Fruit fly (Drosophila melanogaster) whole organism, embryonic: Measurements from ENCODE around the gene CG17190.
A peak's percentile ranks its signal among the peaks of the same experiment; 100 is the strongest.

Experiments
- Asciz ChIP-seq: fragments of 200-800 bp; sonication (Bioruptor generic); optimal IDR thresholded peaks from 2 replicates; lab custom pipeline; 2017; ENCODE audit warnings: missing biosample characterization, mild to moderate bottlenecking, missing genetic modification characterization, missing genetic modification reagents
- CG12104 ChIP-seq: fragments of 200-800 bp; sonication (Bioruptor generic); optimal IDR thresholded peaks from 3 replicates; lab custom pipeline; 2016; ENCODE audit warnings: missing biosample characterization, missing genetic modification characterization
- CG12236 ChIP-seq: fragments of 200-800 bp; sonication (Bioruptor generic); optimal IDR thresholded peaks from 2 replicates; lab custom pipeline; 2016; ENCODE audit warnings: missing biosample characterization, missing genetic modification characterization
- CG1233 ChIP-seq: fragments of 200-800 bp; sonication (Bioruptor generic); optimal IDR thresholded peaks from 4 replicates; lab custom pipeline; 2018; ENCODE audit warnings: missing biosample characterization, mild to moderate bottlenecking, missing genetic modification characterization
- CG14014 ChIP-seq: fragments of 200-800 bp; sonication (Bioruptor generic); IDR thresholded peaks from 2 replicates; pipeline ENCODE4 v1.3.6; 2022; ENCODE audit warnings: missing biosample characterization, missing genetic modification characterization
- CG15514 ChIP-seq: fragments of 200-800 bp; sonication (Bioruptor generic); optimal IDR thresholded peaks from 3 replicates; lab custom pipeline; 2017; ENCODE audit warnings: missing biosample characterization, missing genetic modification characterization, mild to moderate bottlenecking, moderate library complexity, missing genetic modification reagents
- CG15601 ChIP-seq: fragments of 200-800 bp; sonication (Bioruptor generic); optimal IDR thresholded peaks from 3 replicates; lab custom pipeline; 2019; ENCODE audit warnings: missing biosample characterization, mild to moderate bottlenecking, missing genetic modification characterization, moderate library complexity
- CG16863 ChIP-seq: fragments of 200-800 bp; sonication (Bioruptor generic); optimal IDR thresholded peaks from 3 replicates; lab custom pipeline; 2016; ENCODE audit warnings: missing biosample characterization, missing genetic modification characterization
- CG18011 ChIP-seq: fragments of 200-800 bp; sonication (Bioruptor generic); optimal IDR thresholded peaks from 2 replicates; lab custom pipeline; 2017; ENCODE audit warnings: missing biosample characterization, missing genetic modification characterization, mild to moderate bottlenecking, moderate library complexity, missing genotype
- CG18764 ChIP-seq: fragments of 200-800 bp; sonication (Bioruptor generic); optimal IDR thresholded peaks from 3 replicates; lab custom pipeline; 2016; ENCODE audit warnings: missing biosample characterization, missing genetic modification characterization
- CG2678 ChIP-seq: fragments of 200-800 bp; sonication (Bioruptor generic); optimal IDR thresholded peaks from 3 replicates; lab custom pipeline; 2019; ENCODE audit warnings: missing biosample characterization, mild to moderate bottlenecking, missing genetic modification characterization, moderate library complexity
- CG31441 ChIP-seq: fragments of 200-800 bp; sonication (Bioruptor generic); IDR thresholded peaks from 2 replicates; pipeline ENCODE4 v1.3.6; 2022; ENCODE audit warnings: missing biosample characterization, missing genetic modification characterization
- CG34376 ChIP-seq: fragments of 200-800 bp; sonication (Bioruptor generic); optimal IDR thresholded peaks from 2 replicates; lab custom pipeline; 2018; ENCODE audit warnings: missing biosample characterization, mild to moderate bottlenecking, missing genetic modification characterization
- CG3726 ChIP-seq: fragments of 200-800 bp; sonication (Bioruptor generic); IDR thresholded peaks from 3 replicates; pipeline ENCODE4, ENCODE4 v1.3.6; 2022; ENCODE audit warnings: missing biosample characterization, missing genetic modification characterization
- CG3995 ChIP-seq: fragments of 200-800 bp; sonication (Bioruptor generic); optimal IDR thresholded peaks from 3 replicates; lab custom pipeline; 2016; ENCODE audit warnings: missing biosample characterization, missing genetic modification characterization
- CG43689 ChIP-seq: fragments of 200-800 bp; sonication (Bioruptor generic); IDR thresholded peaks from 2 replicates; pipeline ENCODE4 v1.3.6; 2022; ENCODE audit warnings: missing biosample characterization, missing genetic modification characterization
- CG9437 ChIP-seq: fragments of 200-800 bp; sonication (Bioruptor generic); optimal IDR thresholded peaks from 2 replicates; lab custom pipeline; 2018; ENCODE audit warnings: missing biosample characterization, mild to moderate bottlenecking, missing genetic modification characterization
- CG9876 ChIP-seq: fragments of 200-800 bp; sonication (Bioruptor generic); optimal IDR thresholded peaks from 2 replicates; lab custom pipeline; 2016; ENCODE audit warnings: missing biosample characterization, missing genetic modification characterization
- Doc2 ChIP-seq: fragments of 200-800 bp; sonication (Bioruptor generic); IDR thresholded peaks from 2 replicates; pipeline ENCODE4 v1.3.6; 2022; ENCODE audit warnings: missing biosample characterization, missing genetic modification characterization
- Doc3 ChIP-seq: fragments of 200-800 bp; sonication (Bioruptor generic); IDR thresholded peaks from 3 replicates; pipeline ENCODE4 v1.3.6; 2022; ENCODE audit warnings: missing biosample characterization, missing genetic modification characterization; ENCODE audit not compliant: partially characterized antibody
- Fer3 ChIP-seq: fragments of 200-800 bp; sonication (Bioruptor generic); optimal IDR thresholded peaks from 2 replicates; lab custom pipeline; 2018; ENCODE audit warnings: missing biosample characterization, mild to moderate bottlenecking, missing genetic modification characterization, moderate library complexity
- Hey ChIP-seq: fragments of 200-800 bp; sonication (Bioruptor generic); optimal IDR thresholded peaks from 3 replicates; lab custom pipeline; 2018; ENCODE audit warnings: missing biosample characterization, mild to moderate bottlenecking, missing genetic modification characterization
- Hsf ChIP-seq: fragments of 200-800 bp; sonication (Bioruptor generic); optimal IDR thresholded peaks from 3 replicates; lab custom pipeline; 2016; ENCODE audit warnings: missing biosample characterization, missing genetic modification characterization
- Kr ChIP-seq: fragments of 200-800 bp; sonication (Bioruptor generic); optimal IDR thresholded peaks from 2 replicates; lab custom pipeline; 2017; ENCODE audit warnings: missing biosample characterization, mild to moderate bottlenecking, missing genetic modification characterization
- Nf-YA ChIP-seq: fragments of 200-800 bp; sonication (Bioruptor generic); IDR thresholded peaks from 2 replicates; pipeline ENCODE4 v1.3.6; 2022; ENCODE audit warnings: missing biosample characterization, missing genetic modification characterization
- Rfx ChIP-seq: fragments of 200-800 bp; sonication (Bioruptor generic); IDR thresholded peaks from 2 replicates; pipeline ENCODE4 v1.3.6; 2022; ENCODE audit warnings: missing biosample characterization, missing genetic modification characterization
- Side ChIP-seq: fragments of 200-800 bp; sonication (Bioruptor generic); optimal IDR thresholded peaks from 2 replicates; lab custom pipeline; 2016; ENCODE audit warnings: missing biosample characterization, missing genetic modification characterization
- Six4 ChIP-seq: fragments of 200-800 bp; sonication (Bioruptor generic); optimal IDR thresholded peaks from 2 replicates; lab custom pipeline; 2016; ENCODE audit warnings: missing biosample characterization, missing genetic modification characterization
- Sox100B ChIP-seq: fragments of 200-800 bp; sonication (Bioruptor generic); optimal IDR thresholded peaks from 3 replicates; lab custom pipeline; 2018; ENCODE audit warnings: missing biosample characterization, mild to moderate bottlenecking, missing genetic modification characterization
- TFAM ChIP-seq: fragments of 200-800 bp; sonication (Bioruptor generic); optimal IDR thresholded peaks from 2 replicates; lab custom pipeline; 2017; ENCODE audit warnings: missing biosample characterization, missing genetic modification characterization, inconsistent platforms
- abd-A ChIP-seq: fragments of 200-800 bp; sonication (Bioruptor generic); optimal IDR thresholded peaks from 3 replicates; lab custom pipeline; 2019; ENCODE audit warnings: missing biosample characterization, mild to moderate bottlenecking, missing genetic modification characterization, moderate library complexity
- ci ChIP-seq: fragments of 200-800 bp; sonication (Bioruptor generic); IDR thresholded peaks from 3 replicates; pipeline ENCODE4 v1.3.6; 2022; ENCODE audit warnings: missing biosample characterization, missing genetic modification characterization
- crol ChIP-seq: fragments of 200-800 bp; sonication (Bioruptor generic); IDR thresholded peaks from 2 replicates; pipeline ENCODE4 v1.3.6; 2022; ENCODE audit warnings: missing biosample characterization, missing genetic modification characterization
- danr ChIP-seq: fragments of 200-800 bp; sonication (Bioruptor generic); IDR thresholded peaks from 2 replicates; pipeline ENCODE4 v1.3.6; 2022; ENCODE audit warnings: missing biosample characterization, missing genetic modification characterization
- dati ChIP-seq: fragments of 200-800 bp; sonication (Bioruptor generic); IDR thresholded peaks from 2 replicates; pipeline ENCODE4 v1.3.6; 2022; ENCODE audit warnings: missing biosample characterization, missing genetic modification characterization
- dpn ChIP-seq, 2 experiments: fragments of 200-800 bp; sonication (Bioruptor generic); optimal IDR thresholded peaks; 3 replicates each; lab custom pipeline; 2016; ENCODE audit warnings: missing biosample characterization in 2 of 2, missing genetic modification characterization in 2 of 2
- ewg ChIP-seq: fragments of 200-800 bp; sonication (Bioruptor generic); optimal IDR thresholded peaks from 3 replicates; lab custom pipeline; 2017; ENCODE audit warnings: mild to moderate bottlenecking, missing biosample characterization, missing genetic modification reagents, missing genetic modification characterization
- fd3F ChIP-seq: fragments of 200-800 bp; sonication (Bioruptor generic); optimal IDR thresholded peaks from 2 replicates; lab custom pipeline; 2018; ENCODE audit warnings: missing biosample characterization, mild to moderate bottlenecking, missing genetic modification characterization, moderate library complexity
- gro ChIP-seq: fragments of 200-800 bp; sonication (Bioruptor generic); optimal IDR thresholded peaks from 2 replicates; lab custom pipeline; 2016; ENCODE audit warnings: missing biosample characterization, missing genetic modification characterization
- hbn ChIP-seq: fragments of 200-800 bp; sonication (Bioruptor generic); IDR thresholded peaks from 2 replicates; pipeline ENCODE4 v1.3.6; 2022; ENCODE audit warnings: missing biosample characterization, missing genetic modification characterization; ENCODE audit not compliant: partially characterized antibody
- inv ChIP-seq: fragments of 200-800 bp; sonication (Bioruptor generic); IDR thresholded peaks from 2 replicates; pipeline ENCODE4 v1.3.6; 2022; ENCODE audit warnings: missing biosample characterization, missing genetic modification characterization; ENCODE audit not compliant: partially characterized antibody
- jumu ChIP-seq: fragments of 200-800 bp; sonication (Bioruptor generic); optimal IDR thresholded peaks from 3 replicates; lab custom pipeline; 2016; ENCODE audit warnings: missing biosample characterization, missing genetic modification characterization
- luna ChIP-seq: fragments of 200-800 bp; sonication (Bioruptor generic); optimal IDR thresholded peaks from 2 replicates; lab custom pipeline; 2016; ENCODE audit warnings: missing biosample characterization, missing genetic modification characterization
- mam ChIP-seq: fragments of 200-800 bp; sonication (Bioruptor generic); optimal IDR thresholded peaks from 3 replicates; lab custom pipeline; 2016; ENCODE audit warnings: missing biosample characterization, missing genetic modification characterization
- nerfin-1 ChIP-seq: fragments of 200-800 bp; sonication (Bioruptor generic); optimal IDR thresholded peaks from 3 replicates; lab custom pipeline; 2019; ENCODE audit warnings: missing biosample characterization, mild to moderate bottlenecking, missing genetic modification characterization, moderate library complexity
- nmo ChIP-seq: fragments of 200-800 bp; sonication (Bioruptor generic); optimal IDR thresholded peaks from 2 replicates; lab custom pipeline; 2018; ENCODE audit warnings: missing biosample characterization, mild to moderate bottlenecking, missing genetic modification characterization, moderate library complexity
- pb ChIP-seq: fragments of 200-800 bp; sonication (Bioruptor generic); optimal IDR thresholded peaks from 3 replicates; lab custom pipeline; 2016; ENCODE audit warnings: missing biosample characterization, missing genetic modification characterization
- pros ChIP-seq: fragments of 200-800 bp; sonication (Bioruptor generic); optimal IDR thresholded peaks from 3 replicates; lab custom pipeline; 2019; ENCODE audit warnings: missing biosample characterization, mild to moderate bottlenecking, missing genetic modification characterization, moderate library complexity
- salm ChIP-seq: fragments of 200-800 bp; sonication (Bioruptor generic); optimal IDR thresholded peaks from 2 replicates; lab custom pipeline; 2018; ENCODE audit warnings: missing biosample characterization, mild to moderate bottlenecking, missing genetic modification characterization
- scrt ChIP-seq: fragments of 200-800 bp; sonication (Bioruptor generic); optimal IDR thresholded peaks from 2 replicates; lab custom pipeline; 2018; ENCODE audit warnings: missing biosample characterization, mild to moderate bottlenecking, missing genetic modification characterization, moderate library complexity
- unc-4 ChIP-seq: fragments of 200-800 bp; sonication (Bioruptor generic); IDR thresholded peaks from 2 replicates; pipeline ENCODE4 v1.3.6; 2022; ENCODE audit warnings: missing biosample characterization, missing genetic modification characterization; ENCODE audit not compliant: partially characterized antibody

The CG17190 gene

DNA sequence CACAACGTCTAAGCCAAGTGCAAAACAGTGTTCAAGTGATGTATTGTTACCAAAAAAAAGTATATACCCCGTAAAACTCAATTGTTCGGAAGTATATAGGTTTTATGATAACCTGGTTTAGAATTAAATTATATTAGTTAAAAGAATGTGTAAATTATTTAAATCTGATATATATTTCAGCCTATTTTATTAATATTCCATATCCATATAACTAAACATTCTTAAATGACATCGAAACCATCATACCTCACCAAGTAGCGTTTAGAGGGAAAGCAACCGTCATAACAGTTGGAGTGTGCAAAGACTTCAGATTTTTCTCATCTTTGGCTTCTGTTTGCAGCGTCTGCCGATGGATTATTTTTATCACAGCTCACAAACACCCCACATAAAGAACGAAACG is 13.8 kb downstream of the CG17190 start (continued):
- TF ChIP-seq CG3726 (peak; percentile 47; the same call in 1 of the 3 replicates), CG2678 (tag; lab: Kevin White, UChicago) (peak; percentile 88), gro (GFP tag; lab: Kevin White, UChicago) (no peak), mam (no peak), CG34376 (GFP tag; lab: Kevin White, UChicago) (no peak), CG9876 (no peak), pb (no peak), Hsf (GFP tag; lab: Kevin White, UChicago) (peak; percentile 49), luna (GFP tag; lab: Kevin White, UChicago) (no peak), TFAM (GFP tag; lab: Kevin White, UChicago) (no peak), Nf-YA (GFP tag; lab: Robert Waterston, UW) (peak; percentile 61; the same call in 1 of the 2 replicates), CG18011 (GFP tag; lab: Kevin White, UChicago) (peak; percentile 12), inv (no peak), CG1233 (GFP tag; lab: Kevin White, UChicago) (peak; percentile 56), nerfin-1 (tag; lab: Kevin White, UChicago) (peak; percentile 70), dati (no peak), Rfx (GFP tag; lab: Robert Waterston, UW) (peak; percentile 77), ewg (peak; percentile 59), ci (GFP tag; lab: Robert Waterston, UW) (peak; percentile 76), Doc2 (no peak), CG12104 (GFP tag; lab: Kevin White, UChicago) (peak; percentile 73), CG31441 (GFP tag; lab: Robert Waterston, UW) (peak; percentile 88), Six4 (GFP tag; lab: Kevin White, UChicago) (peak; percentile 58), salm (tag; lab: Kevin White, UChicago) (peak; percentile 70), Fer3 (tag; lab: Kevin White, UChicago) (peak; percentile 84), fd3F (peak; percentile 79), pros (no peak), crol (GFP tag; lab: Robert Waterston, UW) (peak; percentile 49; the same call in 1 of the 2 replicates), CG15514 (peak; percentile 20), Hey (tag; lab: Kevin White, UChicago) (no peak), dpn (GFP tag; optimal IDR thresholded peaks at IDR 0.05; lab: Kevin White, UChicago) (peak in 1 of 2 experiments; percentile 73), jumu (no peak), CG9437 (GFP tag; lab: Kevin White, UChicago) (peak; percentile 58), hbn (no peak), Kr (GFP tag; lab: Kevin White, UChicago) (no peak), Sox100B (GFP tag; lab: Kevin White, UChicago) (peak; percentile 77), CG43689 (GFP tag; lab: Robert Waterston, UW) (peak; percentile 57; the same call in 1 of the 2 replicates), scrt (GFP tag; lab: Kevin White, UChicago) (peak; percentile 57), CG3995 (GFP tag; lab: Kevin White, UChicago) (no peak), Asciz (peak; percentile 80), Side (GFP tag; lab: Kevin White, UChicago) (no peak), danr (GFP tag; lab: Robert Waterston, UW) (no peak), CG15601 (tag; lab: Kevin White, UChicago) (peak; percentile 79), abd-A (tag; lab: Kevin White, UChicago) (peak; percentile 30), unc-4 (GFP tag; lab: Robert Waterston, UW) (no peak), Doc3 (GFP tag; lab: Robert Waterston, UW) (no peak), CG18764 (peak; percentile 63), CG12236 (GFP tag; lab: Kevin White, UChicago) (no peak), CG16863 (GFP tag; lab: Kevin White, UChicago) (no peak), CG14014 (GFP tag; lab: Robert Waterston, UW) (peak; percentile 78), nmo (peak; percentile 86)
